Fruit fly (Drosophila melanogaster): ENCODE measurements around the gene MED30.

Gene MED30

DNA sequence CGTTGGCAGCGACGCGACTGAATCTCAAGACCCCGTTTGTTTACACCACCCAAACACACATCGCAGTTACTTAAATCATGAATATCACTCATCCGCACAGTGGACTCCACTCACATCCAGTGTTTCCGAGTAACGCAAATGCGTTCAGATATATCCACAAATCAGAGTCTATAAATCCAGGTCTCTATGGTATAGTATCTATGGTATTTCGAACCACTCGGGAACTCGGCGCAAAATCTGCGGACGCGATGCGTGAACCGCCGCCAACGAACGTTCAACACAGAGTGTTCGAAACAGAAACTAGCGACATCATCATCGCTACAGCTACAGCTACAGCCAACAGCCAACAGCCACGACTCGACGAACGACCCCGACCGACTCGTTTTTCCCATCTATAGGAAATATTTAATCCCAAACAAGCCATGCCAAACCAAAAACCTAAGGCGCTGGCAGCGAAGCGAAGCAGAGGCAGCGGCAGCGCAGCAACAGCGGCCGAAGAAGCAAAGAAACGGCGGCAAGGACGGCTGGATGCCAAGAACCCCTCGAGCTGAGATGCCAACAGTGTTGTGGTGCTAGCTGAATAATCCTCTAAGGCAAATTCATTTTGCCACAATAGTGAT, 45.0 kb upstream of the MED30 start, which contains the start of gene CG13894 (continued):
- TF ChIP-seq CG2889 (GFP tag; IDR thresholded peaks at IDR 0.05) = no peak
- no peak for TF ChIP-seq CG14050 (GFP tag; IDR thresholded peaks at IDR 0.05)
- peak; percentile 66 for TF ChIP-seq abd-A (tag; optimal IDR thresholded peaks at IDR 0.05)
- no peak for TF ChIP-seq CG6683 (GFP tag; optimal IDR thresholded peaks at IDR 0.05)
- TF ChIP-seq CG10654 (GFP tag; optimal IDR thresholded peaks at IDR 0.05) = no peak
- no peak for TF ChIP-seq E2f2 (GFP tag; IDR thresholded peaks at IDR 0.05)
- no peak for TF ChIP-seq CG18476 (GFP tag; optimal IDR thresholded peaks at IDR 0.05)
- TF ChIP-seq run (tag; optimal IDR thresholded peaks at IDR 0.05) = no peak
- no peak for TF ChIP-seq fd102C (GFP tag; optimal IDR thresholded peaks at IDR 0.05)
- TF ChIP-seq CG12236 (GFP tag; optimal IDR thresholded peaks at IDR 0.05) = no peak
- no peak for TF ChIP-seq kah (GFP tag; optimal IDR thresholded peaks at IDR 0.05)
- TF ChIP-seq NK7.1 (GFP tag; optimal IDR thresholded peaks at IDR 0.05) = no peak
- TF ChIP-seq HLHmδ (GFP tag; optimal IDR thresholded peaks at IDR 0.05) = no peak
- no peak for TF ChIP-seq gt (GFP tag; IDR thresholded peaks at IDR 0.05)
- TF ChIP-seq Bteb2 (GFP tag; optimal IDR thresholded peaks at IDR 0.05) = peak; percentile 37
- no peak for TF ChIP-seq Hr51 (GFP tag; optimal IDR thresholded peaks at IDR 0.05)
- no peak for TF ChIP-seq CG4820 (GFP tag; optimal IDR thresholded peaks at IDR 0.05)
- TF ChIP-seq crp (GFP tag; optimal IDR thresholded peaks at IDR 0.05) = no peak
- peak; percentile 46; the same call in 1 of the 2 replicates for TF ChIP-seq Bgb (GFP tag; IDR thresholded peaks at IDR 0.05; ENCODE audit: partially characterized antibody)
- TF ChIP-seq tin (GFP tag; optimal IDR thresholded peaks at IDR 0.05) = no peak
- peak; percentile 71; the same call in 2 of the 3 replicates for TF ChIP-seq ci (GFP tag; IDR thresholded peaks at IDR 0.05)
- TF ChIP-seq Adf1 (GFP tag; IDR thresholded peaks at IDR 0.05) = peak; percentile 90; the same call in 1 of the 2 replicates
- TF ChIP-seq CG3407 (GFP tag; optimal IDR thresholded peaks at IDR 0.05) = no peak
- TF ChIP-seq NC2α (GFP tag; optimal IDR thresholded peaks at IDR 0.05) = no peak
- TF ChIP-seq Fer1 (GFP tag; optimal IDR thresholded peaks at IDR 0.05) = peak; percentile 29
- TF ChIP-seq Sox102F (GFP tag; optimal IDR thresholded peaks at IDR 0.05) = no peak
- no peak; the same call in 1 of the 2 replicates for TF ChIP-seq sna (GFP tag; IDR thresholded peaks at IDR 0.05; ENCODE audit: partially characterized antibody)
- TF ChIP-seq pita (GFP tag; optimal IDR thresholded peaks at IDR 0.05) = no peak
- peak; percentile 100 for TF ChIP-seq CG13894 (tag; optimal IDR thresholded peaks at IDR 0.05)
- no peak for TF ChIP-seq YL-1 (GFP tag; optimal IDR thresholded peaks at IDR 0.05)
- TF ChIP-seq slp2 (GFP tag; optimal IDR thresholded peaks at IDR 0.05) = peak; percentile 25
- no peak for TF ChIP-seq CG32772 (GFP tag; IDR thresholded peaks at IDR 0.05)
- TF ChIP-seq zen (tag; optimal IDR thresholded peaks at IDR 0.05) = no peak
- TF ChIP-seq CG6272 (GFP tag; IDR thresholded peaks at IDR 0.05) = no peak
- no peak for TF ChIP-seq Dip3 (GFP tag; optimal IDR thresholded peaks at IDR 0.05)
- TF ChIP-seq CG17612 (GFP tag; IDR thresholded peaks at IDR 0.05) = no peak
- no peak for TF ChIP-seq jing (GFP tag; optimal IDR thresholded peaks at IDR 0.05)
- no peak for TF ChIP-seq CG13296 (GFP tag; optimal IDR thresholded peaks at IDR 0.05)
- no peak for TF ChIP-seq pho (GFP tag; optimal IDR thresholded peaks at IDR 0.05)
- no peak for TF ChIP-seq dmrt11E (tag; optimal IDR thresholded peaks at IDR 0.05)
- TF ChIP-seq CG4707 (GFP tag; optimal IDR thresholded peaks at IDR 0.05) = no peak
- TF ChIP-seq CG11723 (GFP tag; optimal IDR thresholded peaks at IDR 0.05) = no peak
- TF ChIP-seq zen2 (GFP tag; IDR thresholded peaks at IDR 0.05; ENCODE audit: partially characterized antibody) = no peak
- no peak for TF ChIP-seq CG14965 (GFP tag; optimal IDR thresholded peaks at IDR 0.05; ENCODE audit: borderline replicate concordance)
- peak; percentile 26 for TF ChIP-seq CG17359 (tag; optimal IDR thresholded peaks at IDR 0.05)
- TF ChIP-seq CG3163 (GFP tag; optimal IDR thresholded peaks at IDR 0.05) = no peak
- no peak for TF ChIP-seq chif (GFP tag; optimal IDR thresholded peaks at IDR 0.05)
- no peak for TF ChIP-seq dpn (GFP tag; optimal IDR thresholded peaks at IDR 0.05)
- no peak for TF ChIP-seq trem (tag; optimal IDR thresholded peaks at IDR 0.05)
- peak; percentile 54; the same call in 2 of the 3 replicates for TF ChIP-seq CG6175 (GFP tag; IDR thresholded peaks at IDR 0.05)

Data from whole organism, embryonic.